Worm (Caenorhabditis elegans) whole organism, L4 larva: ENCODE measurements around the gene F08H9.3.

Experiments
- D1046.2 ChIP-seq: fragments of 200-800 bp; sonication (Bioruptor generic); IDR thresholded peaks from 2 replicates; pipeline ENCODE4 v1.3.6; 2022; ENCODE audit warnings: missing genetic modification characterization, missing compliant biosample characterization
- F37D6.2 ChIP-seq: sonication (generic microtip); optimal IDR thresholded peaks from 2 replicates; lab custom pipeline; 2016; ENCODE audit warnings: mild to moderate bottlenecking, missing genetic modification characterization, missing compliant biosample characterization
- F44E2.7 ChIP-seq: fragments of 200-800 bp; sonication (Bioruptor generic); IDR thresholded peaks from 2 replicates; pipeline ENCODE4 v2.1.2; 2022; ENCODE audit warnings: missing genetic modification characterization, missing compliant biosample characterization
- aha-1 ChIP-seq: fragments of 150-350 bp; peaks from one replicate; lab custom pipeline; 2014; ENCODE audit warnings: missing biosample characterization, missing genetic modification characterization
- ceh-20 ChIP-seq: fragments of 200-800 bp; sonication (Bioruptor generic); IDR thresholded peaks from 2 replicates; pipeline ENCODE4 v1.3.6; 2022; ENCODE audit warnings: missing genetic modification reagents, missing genetic modification characterization, missing compliant biosample characterization
- ctbp-1 ChIP-seq: fragments of 200-800 bp; sonication (Bioruptor generic); IDR thresholded peaks from 2 replicates; pipeline ENCODE4 v1.3.6; 2022; ENCODE audit warnings: missing genetic modification reagents, missing genetic modification characterization, missing compliant biosample characterization
- daf-16 ChIP-seq, 3 experiments: sonication (generic microtip); optimal IDR thresholded peaks; 2 replicates each; lab custom pipeline; 2016 to 2017; ENCODE audit warnings: missing genetic modification characterization in 3 of 3, missing genetic modification reagents in 3 of 3, mild to moderate bottlenecking in 2 of 3, missing compliant biosample characterization in 2 of 3, missing biosample characterization in 1 of 3, moderate library complexity in 1 of 3
- dmd-6 ChIP-seq: fragments of 200-800 bp; sonication (Bioruptor generic); IDR thresholded peaks from 2 replicates; pipeline ENCODE4 v1.3.6; 2022; ENCODE audit warnings: missing genetic modification reagents, missing genetic modification characterization, missing compliant biosample characterization
- dmd-8 ChIP-seq: fragments of 200-800 bp; sonication (Bioruptor generic); IDR thresholded peaks from 2 replicates; pipeline ENCODE4 v1.3.6; 2022; ENCODE audit warnings: missing genetic modification characterization, missing compliant biosample characterization
- dve-1 ChIP-seq: sonication (generic microtip); optimal IDR thresholded peaks from 2 replicates; lab custom pipeline; 2017; ENCODE audit warnings: antibody characterized with exemption, mild to moderate bottlenecking, missing genetic modification characterization, missing compliant biosample characterization; ENCODE audit not compliant: insufficient read depth
- gei-8 ChIP-seq: fragments of 200-800 bp; sonication (Bioruptor generic); optimal IDR thresholded peaks from 2 replicates; lab custom pipeline; 2018; ENCODE audit warnings: mild to moderate bottlenecking, missing genetic modification characterization, missing compliant biosample characterization
- hif-1 ChIP-seq, 2 experiments: sonication (generic microtip); optimal IDR thresholded peaks; 2 replicates each; lab custom pipeline; 2016 to 2017; ENCODE audit warnings: missing compliant biosample characterization in 2 of 2, missing genetic modification characterization in 2 of 2, missing genetic modification reagents in 2 of 2, missing genotype in 2 of 2, mild to moderate bottlenecking in 1 of 2
- hlh-11 ChIP-seq: fragments of 200-800 bp; sonication (Bioruptor generic); optimal IDR thresholded peaks from 2 replicates; lab custom pipeline; 2018; ENCODE audit warnings: mild to moderate bottlenecking, missing genetic modification characterization, missing compliant biosample characterization
- lin-1 ChIP-seq: fragments of 200-800 bp; sonication (Bioruptor generic); IDR thresholded peaks from 2 replicates; pipeline ENCODE4 v1.3.6; 2022; ENCODE audit warnings: missing genetic modification reagents, missing genetic modification characterization, missing compliant biosample characterization
- lin-29 ChIP-seq: fragments of 200-800 bp; sonication (Bioruptor generic); IDR thresholded peaks from 2 replicates; pipeline ENCODE4 v1.3.6; 2022; ENCODE audit warnings: missing genetic modification reagents, missing genetic modification characterization, missing compliant biosample characterization
- mdl-1 ChIP-seq, 2 experiments: fragments of 150-350 bp in 1 of 2; sonication (generic microtip) in 1 of 2; optimal IDR thresholded peaks; 2 replicates each; lab custom pipeline; 2014 to 2017; ENCODE audit warnings: missing biosample characterization in 2 of 2, missing genetic modification characterization in 2 of 2
- mdt-29 ChIP-seq: fragments of 200-800 bp; sonication (Bioruptor generic); IDR thresholded peaks from 2 replicates; pipeline ENCODE4 v1.3.6; 2022; ENCODE audit warnings: missing genetic modification reagents, missing genetic modification characterization, missing compliant biosample characterization
- mes-2 ChIP-seq: sonication (generic microtip); optimal IDR thresholded peaks from 2 replicates; lab custom pipeline; 2016; ENCODE audit warnings: missing genotype, mild to moderate bottlenecking, missing genetic modification characterization, missing compliant biosample characterization; ENCODE audit not compliant: poor library complexity, severe bottlenecking
- mxl-2 ChIP-seq: fragments of 200-800 bp; sonication (Bioruptor generic); conservative IDR thresholded peaks from 2 replicates; pipeline ENCODE4 v1.3.6; 2022; ENCODE audit warnings: missing genetic modification reagents, missing genetic modification characterization, missing compliant biosample characterization
- mxl-3 ChIP-seq: fragments of 200-800 bp; sonication (Bioruptor generic); optimal IDR thresholded peaks from 2 replicates; lab custom pipeline; 2018; ENCODE audit warnings: mild to moderate bottlenecking, missing genetic modification characterization, missing compliant biosample characterization
- nhr-10 ChIP-seq: fragments of 150-350 bp; optimal IDR thresholded peaks from 2 replicates; lab custom pipeline; 2014; ENCODE audit warnings: missing biosample characterization, missing genetic modification characterization
- nhr-111 ChIP-seq: fragments of 200-800 bp; sonication (Bioruptor generic); optimal IDR thresholded peaks from 2 replicates; lab custom pipeline; 2018; ENCODE audit warnings: mild to moderate bottlenecking, missing genetic modification characterization, missing compliant biosample characterization
- nhr-237 ChIP-seq: sonication (generic microtip); optimal IDR thresholded peaks from 2 replicates; lab custom pipeline; 2017; ENCODE audit warnings: missing biosample characterization, missing genetic modification characterization
- nhr-28 ChIP-seq: fragments of 150-350 bp; optimal IDR thresholded peaks from 2 replicates; lab custom pipeline; 2014; ENCODE audit warnings: missing biosample characterization, missing genetic modification characterization
- nhr-42 ChIP-seq: fragments of 200-800 bp; sonication (Bioruptor generic); IDR thresholded peaks from 2 replicates; pipeline ENCODE4 v1.3.6; 2022; ENCODE audit warnings: missing genetic modification characterization, missing compliant biosample characterization
- nhr-48 ChIP-seq: sonication (generic microtip); optimal IDR thresholded peaks from 2 replicates; lab custom pipeline; 2016; ENCODE audit warnings: mild to moderate bottlenecking, missing genetic modification characterization, missing compliant biosample characterization
- nhr-76 ChIP-seq: fragments of 150-350 bp; optimal IDR thresholded peaks from 2 replicates; lab custom pipeline; 2014; ENCODE audit warnings: missing biosample characterization, missing genetic modification characterization
- nhr-77 ChIP-seq: fragments of 150-350 bp; optimal IDR thresholded peaks from 2 replicates; lab custom pipeline; 2014; ENCODE audit warnings: missing biosample characterization, missing genetic modification characterization
- pqm-1 ChIP-seq: sonication (generic microtip); optimal IDR thresholded peaks from 2 replicates; lab custom pipeline; 2017; ENCODE audit warnings: missing biosample characterization, missing genetic modification characterization
- rbr-2 ChIP-seq: sonication (generic microtip); optimal IDR thresholded peaks from 2 replicates; lab custom pipeline; 2016; ENCODE audit warnings: missing genotype, missing genetic modification characterization, missing compliant biosample characterization
- sdz-12 ChIP-seq: fragments of 200-800 bp; sonication (Bioruptor generic); optimal IDR thresholded peaks from 2 replicates; lab custom pipeline; 2018; ENCODE audit warnings: mild to moderate bottlenecking, missing genetic modification characterization, missing compliant biosample characterization
- snpc-1.2 ChIP-seq: fragments of 200-800 bp; sonication (Bioruptor generic); IDR thresholded peaks from 2 replicates; pipeline ENCODE4 v1.3.6; 2022; ENCODE audit warnings: missing genetic modification reagents, missing genetic modification characterization, missing compliant biosample characterization
- tra-1 ChIP-seq: fragments of 200-800 bp; sonication (Bioruptor generic); IDR thresholded peaks from 2 replicates; pipeline ENCODE4 v1.3.6; 2022; ENCODE audit warnings: missing genetic modification reagents, missing genetic modification characterization, missing compliant biosample characterization
- unc-130 ChIP-seq: sonication (generic microtip); optimal IDR thresholded peaks from 2 replicates; lab custom pipeline; 2016; ENCODE audit warnings: missing genetic modification reagents, missing genetic modification characterization, missing compliant biosample characterization
- unc-39 ChIP-seq: sonication (generic microtip); optimal IDR thresholded peaks from 2 replicates; lab custom pipeline; 2017; ENCODE audit warnings: missing biosample characterization, missing genetic modification characterization
- unc-62 ChIP-seq, 3 experiments: fragments of 150-350 bp in 1 of 3; sonication (generic microtip); optimal IDR thresholded peaks in 2 of 3; peaks in 1 of 3; 1 replicate in 1 of 3; 2 replicates in 2 of 3; lab custom pipeline; 2014 to 2017; ENCODE audit warnings: missing biosample characterization in 3 of 3, missing genetic modification characterization in 3 of 3, missing genetic modification reagents in 3 of 3, missing genotype in 1 of 3
- zfp-2 ChIP-seq: sonication (generic microtip); optimal IDR thresholded peaks from 2 replicates; lab custom pipeline; 2016; ENCODE audit warnings: mild to moderate bottlenecking, missing genetic modification characterization, missing compliant biosample characterization

F08H9.3 gene

ce11 chrV:14476680-14477079, 13.5 kb upstream of the F08H9.3 start, which contains the start of gene clec-54:
Gene clec-54, plus strand, starts transcription at chrV:14476903.
- TF ChIP-seq hlh-11 (tag; lab: Kevin White, UChicago) (peak; percentile 17), mxl-2 (GFP tag; lab: Robert Waterston, UW) (no peak), nhr-10 (tag; lab: Kevin White, UChicago) (no peak), nhr-48 (tag; lab: Kevin White, UChicago) (no peak), mxl-3 (GFP tag; lab: Kevin White, UChicago) (no peak), F44E2.7 (GFP tag; lab: Robert Waterston, UW) (no peak), mdl-1 (tag; optimal IDR thresholded peaks at IDR 0.05; lab: Kevin White, UChicago) (no peak), nhr-111 (GFP tag; lab: Kevin White, UChicago) (no peak), nhr-28 (tag; lab: Kevin White, UChicago) (peak; percentile 18), unc-62 (GFP tag; optimal IDR thresholded peaks at IDR 0.05 in 1 of 2; lab: Kevin White, UChicago) (peak in 1 of 2 experiments; percentile 43), unc-62 (tag; optimal IDR thresholded peaks at IDR 0.05; lab: Kevin White, UChicago) (no peak), nhr-237 (tag; lab: Kevin White, UChicago) (no peak), nhr-42 (GFP tag; lab: Robert Waterston, UW) (no peak), rbr-2 (tag; lab: Kevin White, UChicago) (no peak), dmd-6 (GFP tag; lab: Robert Waterston, UW) (peak; percentile 49; the same call in 1 of the 2 replicates), nhr-77 (tag; lab: Kevin White, UChicago) (no peak), F37D6.2 (tag; lab: Kevin White, UChicago) (no peak), ctbp-1 (GFP tag; lab: Robert Waterston, UW) (no peak), tra-1 (GFP tag; lab: Robert Waterston, UW) (0 out of 2 replicates have a peak, but pooled peaks have one; percentile 27), daf-16 (GFP tag; optimal IDR thresholded peaks at IDR 0.05; lab: Kevin White, UChicago) (no peak), daf-16 (tag; optimal IDR thresholded peaks at IDR 0.05; lab: Kevin White, UChicago) (peak; percentile 37), snpc-1.2 (GFP tag; lab: Robert Waterston, UW) (no peak), dve-1 (tag; lab: Kevin White, UChicago) (peak; percentile 12)

ce11 chrV:14474099-14474498, 11.0 kb upstream of the F08H9.3 start, which contains the start of gene clec-56:
Gene clec-56, plus strand, starts transcription at chrV:14474399.
- TF ChIP-seq nhr-76 (tag; lab: Kevin White, UChicago) (no peak), unc-130 (GFP tag; lab: Kevin White, UChicago) (no peak), lin-29 (GFP tag; lab: Robert Waterston, UW) (no peak), aha-1 (tag; lab: Kevin White, UChicago) (no peak), sdz-12 (no peak), ceh-20 (0 out of 2 replicates have a peak, but pooled peaks have one; percentile 18), unc-39 (tag; lab: Kevin White, UChicago) (no peak), pqm-1 (tag; lab: Kevin White, UChicago) (peak; percentile 35), nhr-28 (tag; lab: Kevin White, UChicago) (peak; percentile 36), hif-1 (tag; optimal IDR thresholded peaks at IDR 0.05; lab: Kevin White, UChicago) (no peak), zfp-2 (tag; lab: Kevin White, UChicago) (no peak), hlh-11 (tag; lab: Kevin White, UChicago) (peak; percentile 2), mdt-29 (GFP tag; lab: Robert Waterston, UW) (no peak), dmd-8 (GFP tag; lab: Robert Waterston, UW) (no peak), D1046.2 (GFP tag; lab: Robert Waterston, UW) (no peak), mes-2 (no peak), nhr-48 (tag; lab: Kevin White, UChicago) (no peak), lin-1 (GFP tag; lab: Robert Waterston, UW) (no peak), nhr-77 (tag; lab: Kevin White, UChicago) (no peak)

- peak; percentile 37 for TF ChIP-seq nhr-28 (tag; lab: Kevin White, UChicago)
- no peak for TF ChIP-seq gei-8 (GFP tag; lab: Kevin White, UChicago)
- TF ChIP-seq nhr-77 (tag; lab: Kevin White, UChicago): no peak
- TF ChIP-seq, all 104 proteins: peak for 1
These were observed 9.1 kb upstream of the F08H9.3 start, which contains the start of gene clec-227 for ce11 chrV:14472229-14472628. Gene clec-227, plus strand, starts transcription at chrV:14472529.
